Worm (Caenorhabditis elegans): ENCODE results near the gene idi-1.
A peak's percentile ranks its signal among the peaks of the same experiment; 100 is the strongest.

- TF ChIP-seq flt-1 (GFP tag; IDR thresholded peaks at IDR 0.05): peak; percentile 98
- TF ChIP-seq B0310.2 (tag; optimal IDR thresholded peaks at IDR 0.05): peak; percentile 100
- TF ChIP-seq hmbx-1 (tag; optimal IDR thresholded peaks at IDR 0.05): peak; percentile 95
- peak; percentile 97 for TF ChIP-seq ceh-36 (tag; optimal IDR thresholded peaks at IDR 0.05)
- peak; percentile 99 for TF ChIP-seq pes-1 (GFP tag; IDR thresholded peaks at IDR 0.05)
- TF ChIP-seq ama-1 (optimal IDR thresholded peaks at IDR 0.05): no peak
- peak; percentile 100 for TF ChIP-seq F13C5.2 (tag; optimal IDR thresholded peaks at IDR 0.05)
- TF ChIP-seq ceh-13 (GFP tag; optimal IDR thresholded peaks at IDR 0.05): peak; percentile 100
Observed at ce11 chrIII:8043784-8044183, 47.7 kb upstream of the idi-1 start.
